Fruit fly (Drosophila melanogaster) whole organism, embryonic: Measurements from ENCODE around the gene Cow.

Source experiments
- ATbp ChIP-seq: fragments of 200-800 bp; sonication (Bioruptor generic); optimal IDR thresholded peaks from 2 replicates; lab custom pipeline; 2017; ENCODE audit warnings: missing biosample characterization, mild to moderate bottlenecking, missing genetic modification characterization, missing genetic modification reagents
- B-H1 ChIP-seq: fragments of 200-800 bp; sonication (Bioruptor generic); IDR thresholded peaks from 3 replicates; pipeline ENCODE4 v1.3.6; 2022; ENCODE audit warnings: missing biosample characterization, missing genetic modification characterization
- Bdp1 ChIP-seq: fragments of 200-800 bp; sonication (Bioruptor generic); optimal IDR thresholded peaks from 3 replicates; lab custom pipeline; 2016; ENCODE audit warnings: missing biosample characterization, missing genetic modification characterization
- C15 ChIP-seq: fragments of 200-800 bp; sonication (Bioruptor generic); IDR thresholded peaks from 3 replicates; pipeline ENCODE4 v1.3.6; 2022; ENCODE audit warnings: missing biosample characterization, missing genetic modification characterization
- CG10654 ChIP-seq: fragments of 200-800 bp; sonication (Bioruptor generic); optimal IDR thresholded peaks from 2 replicates; lab custom pipeline; 2016; ENCODE audit warnings: missing biosample characterization, missing genetic modification characterization
- CG12659 ChIP-seq: fragments of 200-800 bp; sonication (Bioruptor generic); optimal IDR thresholded peaks from 3 replicates; lab custom pipeline; 2017; ENCODE audit warnings: mild to moderate bottlenecking, missing biosample characterization, missing genetic modification reagents, missing genetic modification characterization
- CG12942 ChIP-seq: fragments of 200-800 bp; sonication (Bioruptor generic); optimal IDR thresholded peaks from 3 replicates; lab custom pipeline; 2016; ENCODE audit warnings: missing biosample characterization, missing genetic modification characterization
- CG13287 ChIP-seq: fragments of 200-800 bp; sonication (Bioruptor generic); IDR thresholded peaks from 2 replicates; pipeline ENCODE4 v1.3.6; 2022; ENCODE audit warnings: missing biosample characterization, missing genetic modification characterization; ENCODE audit not compliant: partially characterized antibody
- CG13296 ChIP-seq: fragments of 200-800 bp; sonication (Bioruptor generic); optimal IDR thresholded peaks from 3 replicates; lab custom pipeline; 2018; ENCODE audit warnings: missing biosample characterization, mild to moderate bottlenecking, missing genetic modification characterization
- CG14050 ChIP-seq: fragments of 200-800 bp; sonication (Bioruptor generic); IDR thresholded peaks from 3 replicates; pipeline ENCODE4 v1.3.6; 2022; ENCODE audit warnings: missing biosample characterization, missing genetic modification characterization
- CG14441 ChIP-seq: fragments of 200-800 bp; sonication (Bioruptor generic); IDR thresholded peaks from 2 replicates; pipeline ENCODE4 v1.3.6; 2022; ENCODE audit warnings: missing biosample characterization, missing genetic modification characterization
- CG15073 ChIP-seq: fragments of 200-800 bp; sonication (Bioruptor generic); optimal IDR thresholded peaks from 2 replicates; lab custom pipeline; 2016; ENCODE audit warnings: missing biosample characterization, missing genetic modification characterization
- CG15696 ChIP-seq: fragments of 200-800 bp; sonication (Bioruptor generic); optimal IDR thresholded peaks from 2 replicates; lab custom pipeline; 2019; ENCODE audit warnings: missing biosample characterization, mild to moderate bottlenecking, missing genetic modification characterization, moderate library complexity
- CG16815 ChIP-seq: fragments of 200-800 bp; sonication (Bioruptor generic); optimal IDR thresholded peaks from 3 replicates; lab custom pipeline; 2017; ENCODE audit warnings: missing biosample characterization, mild to moderate bottlenecking, missing genetic modification characterization
- CG1832 ChIP-seq: fragments of 200-800 bp; sonication (Bioruptor generic); optimal IDR thresholded peaks from 2 replicates; lab custom pipeline; 2017; ENCODE audit warnings: missing biosample characterization, mild to moderate bottlenecking, missing genetic modification characterization, inconsistent platforms
- CG31388 ChIP-seq: fragments of 200-800 bp; sonication (Bioruptor generic); optimal IDR thresholded peaks from 2 replicates; lab custom pipeline; 2016; ENCODE audit warnings: missing biosample characterization, missing genetic modification characterization
- CG4730 ChIP-seq: fragments of 200-800 bp; sonication (Bioruptor generic); IDR thresholded peaks from 2 replicates; pipeline ENCODE4 v1.3.6; 2022; ENCODE audit warnings: missing biosample characterization, missing genetic modification characterization
- CG6175 ChIP-seq: fragments of 200-800 bp; sonication (Bioruptor generic); IDR thresholded peaks from 3 replicates; pipeline ENCODE4 v1.3.6; 2022; ENCODE audit warnings: missing biosample characterization, missing genetic modification characterization
- CG7556 ChIP-seq: fragments of 200-800 bp; sonication (Bioruptor generic); optimal IDR thresholded peaks from 2 replicates; lab custom pipeline; 2017; ENCODE audit warnings: missing biosample characterization, mild to moderate bottlenecking, missing genetic modification characterization
- CG8924 ChIP-seq: fragments of 200-800 bp; optimal IDR thresholded peaks from 3 replicates; lab custom pipeline; 2019; ENCODE audit warnings: missing biosample characterization, mild to moderate bottlenecking, missing genetic modification characterization, moderate library complexity
- CG9609 ChIP-seq: fragments of 200-800 bp; sonication (Bioruptor generic); optimal IDR thresholded peaks from 3 replicates; lab custom pipeline; 2016; ENCODE audit warnings: missing biosample characterization, missing genetic modification characterization
- CG9797 ChIP-seq: fragments of 200-800 bp; sonication (Bioruptor generic); optimal IDR thresholded peaks from 3 replicates; lab custom pipeline; 2018; ENCODE audit warnings: missing biosample characterization, mild to moderate bottlenecking, missing genetic modification characterization
- D ChIP-seq, 2 experiments: fragments of 200-800 bp in 1 of 2; fragments of >200 bp in 1 of 2; sonication (Bioruptor generic) in 1 of 2; optimal IDR thresholded peaks; 2 replicates in 1 of 2; 3 replicates in 1 of 2; lab custom pipeline; 2017; ENCODE audit warnings: mild to moderate bottlenecking in 1 of 2, missing biosample characterization in 1 of 2, missing genetic modification characterization in 1 of 2, missing genetic modification reagents in 1 of 2
- Dip3 ChIP-seq: fragments of 200-800 bp; sonication (Bioruptor generic); optimal IDR thresholded peaks from 3 replicates; lab custom pipeline; 2016; ENCODE audit warnings: missing biosample characterization, missing genetic modification characterization
- Doc3 ChIP-seq: fragments of 200-800 bp; sonication (Bioruptor generic); IDR thresholded peaks from 3 replicates; pipeline ENCODE4 v1.3.6; 2022; ENCODE audit warnings: missing biosample characterization, missing genetic modification characterization; ENCODE audit not compliant: partially characterized antibody
- HLH4C ChIP-seq: fragments of 200-800 bp; sonication (Bioruptor generic); IDR thresholded peaks from 3 replicates; pipeline ENCODE4 v1.3.6; 2022; ENCODE audit warnings: missing biosample characterization, missing genetic modification characterization; ENCODE audit not compliant: partially characterized antibody
- Hsf ChIP-seq: fragments of 200-800 bp; sonication (Bioruptor generic); optimal IDR thresholded peaks from 3 replicates; lab custom pipeline; 2016; ENCODE audit warnings: missing biosample characterization, missing genetic modification characterization
- Mrtf ChIP-seq: fragments of 200-800 bp; sonication (Bioruptor generic); IDR thresholded peaks from 3 replicates; pipeline ENCODE4 v1.3.6; 2022; ENCODE audit warnings: missing biosample characterization, missing genetic modification characterization
- NC2α ChIP-seq: fragments of 200-800 bp; sonication (Bioruptor generic); optimal IDR thresholded peaks from 2 replicates; lab custom pipeline; 2016; ENCODE audit warnings: missing biosample characterization, missing genetic modification characterization
- Neu2 ChIP-seq: fragments of 200-800 bp; sonication (Bioruptor generic); optimal IDR thresholded peaks from 3 replicates; lab custom pipeline; 2016; ENCODE audit warnings: missing biosample characterization, missing genetic modification characterization, borderline replicate concordance
- Nf-YC ChIP-seq: fragments of 200-800 bp; optimal IDR thresholded peaks from 3 replicates; lab custom pipeline; 2019; ENCODE audit warnings: missing biosample characterization, mild to moderate bottlenecking, missing genetic modification characterization, moderate library complexity
- Ptx1 ChIP-seq: fragments of 200-800 bp; sonication (Bioruptor generic); IDR thresholded peaks from 2 replicates; pipeline ENCODE4 v1.3.6; 2022; ENCODE audit warnings: missing biosample characterization, missing genetic modification characterization
- aop ChIP-seq: fragments of 200-800 bp; sonication (Bioruptor generic); IDR thresholded peaks from 2 replicates; pipeline ENCODE4 v1.3.6; 2022; ENCODE audit warnings: missing biosample characterization, missing genetic modification characterization
- bab2 ChIP-seq: fragments of 200-800 bp; sonication (Bioruptor generic); optimal IDR thresholded peaks from 2 replicates; lab custom pipeline; 2016; ENCODE audit warnings: missing biosample characterization, missing genetic modification characterization
- cas ChIP-seq: fragments of 200-800 bp; sonication (Bioruptor generic); IDR thresholded peaks from 2 replicates; pipeline ENCODE4 v1.3.6; 2022; ENCODE audit warnings: missing biosample characterization, missing genetic modification characterization
- dati ChIP-seq: fragments of 200-800 bp; sonication (Bioruptor generic); IDR thresholded peaks from 2 replicates; pipeline ENCODE4 v1.3.6; 2022; ENCODE audit warnings: missing biosample characterization, missing genetic modification characterization
- dpn ChIP-seq, 2 experiments: fragments of 200-800 bp; sonication (Bioruptor generic); optimal IDR thresholded peaks; 3 replicates each; lab custom pipeline; 2016; ENCODE audit warnings: missing biosample characterization in 2 of 2, missing genetic modification characterization in 2 of 2
- fd3F ChIP-seq: fragments of 200-800 bp; sonication (Bioruptor generic); optimal IDR thresholded peaks from 2 replicates; lab custom pipeline; 2018; ENCODE audit warnings: missing biosample characterization, mild to moderate bottlenecking, missing genetic modification characterization, moderate library complexity
- gro ChIP-seq: fragments of 200-800 bp; sonication (Bioruptor generic); optimal IDR thresholded peaks from 2 replicates; lab custom pipeline; 2016; ENCODE audit warnings: missing biosample characterization, missing genetic modification characterization
- h ChIP-seq: fragments of >200 bp; optimal IDR thresholded peaks from 2 replicates; lab custom pipeline; 2017
- mam ChIP-seq: fragments of 200-800 bp; sonication (Bioruptor generic); optimal IDR thresholded peaks from 3 replicates; lab custom pipeline; 2016; ENCODE audit warnings: missing biosample characterization, missing genetic modification characterization
- pita ChIP-seq: fragments of 200-800 bp; sonication (Bioruptor generic); optimal IDR thresholded peaks from 2 replicates; lab custom pipeline; 2017; ENCODE audit warnings: missing biosample characterization, mild to moderate bottlenecking, missing genetic modification characterization
- ranshi ChIP-seq: fragments of 200-800 bp; sonication (Bioruptor generic); IDR thresholded peaks from 2 replicates; pipeline ENCODE4 v1.3.6; 2022; ENCODE audit warnings: missing biosample characterization, missing genetic modification characterization
- repo ChIP-seq: fragments of 200-800 bp; sonication (Bioruptor generic); optimal IDR thresholded peaks from 2 replicates; lab custom pipeline; 2016; ENCODE audit warnings: missing biosample characterization, missing genetic modification characterization
- salm ChIP-seq: fragments of 200-800 bp; sonication (Bioruptor generic); optimal IDR thresholded peaks from 2 replicates; lab custom pipeline; 2018; ENCODE audit warnings: missing biosample characterization, mild to moderate bottlenecking, missing genetic modification characterization
- scrt ChIP-seq: fragments of 200-800 bp; sonication (Bioruptor generic); optimal IDR thresholded peaks from 2 replicates; lab custom pipeline; 2018; ENCODE audit warnings: missing biosample characterization, mild to moderate bottlenecking, missing genetic modification characterization, moderate library complexity
- seq ChIP-seq: fragments of 200-800 bp; sonication (Bioruptor generic); IDR thresholded peaks from 2 replicates; pipeline ENCODE4 v1.3.6; 2022; ENCODE audit warnings: missing biosample characterization, missing genetic modification characterization
- sima ChIP-seq: fragments of 200-800 bp; sonication (Bioruptor generic); optimal IDR thresholded peaks from 2 replicates; lab custom pipeline; 2016; ENCODE audit warnings: missing biosample characterization, missing genetic modification characterization
- sna ChIP-seq: fragments of 200-800 bp; sonication (Bioruptor generic); IDR thresholded peaks from 2 replicates; pipeline ENCODE4 v1.3.6; 2022; ENCODE audit warnings: missing biosample characterization, missing genetic modification characterization; ENCODE audit not compliant: partially characterized antibody
- tin ChIP-seq: fragments of 200-800 bp; sonication (Bioruptor generic); optimal IDR thresholded peaks from 3 replicates; lab custom pipeline; 2016; ENCODE audit warnings: missing biosample characterization, missing genetic modification characterization

Gene Cow

DNA sequence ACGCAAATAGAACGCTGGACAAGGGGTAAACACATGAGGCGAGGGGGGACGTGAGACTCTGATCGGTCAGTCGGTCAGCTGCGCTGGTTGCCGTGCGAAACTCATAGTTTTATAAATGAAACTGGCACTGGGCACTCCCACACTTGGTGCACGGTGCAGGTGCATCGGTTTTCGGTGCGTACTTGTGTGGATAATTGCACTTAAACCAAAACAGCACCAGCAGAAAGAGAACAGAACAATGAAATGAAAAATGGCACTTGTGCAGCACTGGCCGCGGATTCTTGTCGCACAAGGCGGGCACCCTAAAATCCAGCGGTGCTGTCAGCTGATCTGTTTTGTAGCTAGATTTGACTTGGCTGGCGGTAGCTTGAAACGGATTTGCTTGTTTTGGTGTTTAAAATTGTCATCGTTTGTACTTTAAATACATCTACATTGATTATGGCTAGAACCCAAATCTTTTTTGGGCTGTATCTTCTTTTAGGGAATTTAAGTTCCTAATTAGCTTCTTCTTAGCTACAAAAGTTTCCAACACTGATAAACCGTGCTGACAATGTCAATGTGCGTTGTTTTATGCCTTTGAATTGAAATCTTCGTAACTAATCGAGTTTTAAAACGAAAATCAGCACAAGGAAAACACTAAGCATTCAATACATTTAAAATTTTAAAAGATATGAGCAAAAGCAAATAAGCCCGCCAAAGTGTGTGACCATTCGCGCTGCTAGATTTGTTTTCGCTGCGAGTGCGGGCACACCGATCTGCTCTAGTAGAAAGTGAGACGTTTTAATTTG is 5.3 kb upstream of the Cow start, which contains the start of the genes Rassf and CenB1A (continued):
- TF ChIP-seq CG12659 (GFP tag; lab: Kevin White, UChicago) (peak; percentile 51), Hsf (GFP tag; lab: Kevin White, UChicago) (peak; percentile 55), D (optimal IDR thresholded peaks at IDR 0.05; lab: Kevin White, UChicago) (no peak), D (GFP tag; optimal IDR thresholded peaks at IDR 0.05; lab: Kevin White, UChicago) (peak; percentile 24), CG6175 (no peak), CG9797 (GFP tag; lab: Kevin White, UChicago) (peak; percentile 67), ranshi (GFP tag; lab: Robert Waterston, UW) (peak; percentile 88), CG31388 (no peak), Neu2 (GFP tag; lab: Kevin White, UChicago) (no peak), HLH4C (no peak), CG1832 (GFP tag; lab: Kevin White, UChicago) (no peak), tin (GFP tag; lab: Kevin White, UChicago) (peak; percentile 46), CG12942 (GFP tag; lab: Kevin White, UChicago) (no peak), dpn (GFP tag; optimal IDR thresholded peaks at IDR 0.05; lab: Kevin White, UChicago) (peak; percentile 53 to 54), fd3F (GFP tag; lab: Kevin White, UChicago) (no peak), salm (tag; lab: Kevin White, UChicago) (no peak), C15 (no peak), NC2α (GFP tag; lab: Kevin White, UChicago) (peak; percentile 28), Dip3 (GFP tag; lab: Kevin White, UChicago) (peak; percentile 59), Ptx1 (peak; percentile 60), gro (GFP tag; lab: Kevin White, UChicago) (no peak), ATbp (GFP tag; lab: Kevin White, UChicago) (no peak), CG13296 (GFP tag; lab: Kevin White, UChicago) (no peak), B-H1 (GFP tag; lab: Robert Waterston, UW) (no peak), sima (GFP tag; lab: Kevin White, UChicago) (peak; percentile 8), CG7556 (GFP tag; lab: Kevin White, UChicago) (no peak), bab2 (peak; percentile 23), CG10654 (GFP tag; lab: Kevin White, UChicago) (peak; percentile 16), mam (GFP tag; lab: Kevin White, UChicago) (peak; percentile 63), scrt (no peak), pita (GFP tag; lab: Kevin White, UChicago) (no peak), CG14050 (GFP tag; lab: Robert Waterston, UW) (no peak), CG9609 (peak; percentile 63), Mrtf (GFP tag; lab: Robert Waterston, UW) (peak; percentile 60; the same call in 1 of the 3 replicates), CG14441 (peak; percentile 33; the same call in 1 of the 2 replicates), CG16815 (GFP tag; lab: Kevin White, UChicago) (no peak), CG15696 (tag; lab: Kevin White, UChicago) (peak; percentile 32), Bdp1 (peak; percentile 37), repo (GFP tag; lab: Kevin White, UChicago) (peak; percentile 15), cas (GFP tag; lab: Robert Waterston, UW) (no peak), CG4730 (GFP tag; lab: Robert Waterston, UW) (peak; percentile 52; the same call in 1 of the 2 replicates), dati (no peak), sna (GFP tag; lab: Robert Waterston, UW) (peak; percentile 62), CG8924 (tag; lab: Kevin White, UChicago) (no peak), h (lab: Kevin White, UChicago) (no peak), CG13287 (GFP tag; lab: Robert Waterston, UW) (peak; percentile 74), CG15073 (GFP tag; lab: Kevin White, UChicago) (no peak), aop (GFP tag; lab: Robert Waterston, UW) (no peak), Doc3 (no peak), seq (GFP tag; lab: Robert Waterston, UW) (no peak), Nf-YC (no peak)
